Worm (Caenorhabditis elegans) whole organism, L4/young adult: ENCODE results near the gene srab-11.

ENCODE experiments used
- dao-5 ChIP-seq: sonication (generic microtip); optimal IDR thresholded peaks from 2 replicates; lab custom pipeline; 2016; ENCODE audit warnings: missing genotype, missing genetic modification characterization, moderate library complexity, missing compliant biosample characterization
- him-1 ChIP-seq: sonication (generic microtip); optimal IDR thresholded peaks from 2 replicates; lab custom pipeline; 2016; ENCODE audit warnings: missing genotype, missing genetic modification reagents, missing genetic modification characterization, missing compliant biosample characterization

DNA sequence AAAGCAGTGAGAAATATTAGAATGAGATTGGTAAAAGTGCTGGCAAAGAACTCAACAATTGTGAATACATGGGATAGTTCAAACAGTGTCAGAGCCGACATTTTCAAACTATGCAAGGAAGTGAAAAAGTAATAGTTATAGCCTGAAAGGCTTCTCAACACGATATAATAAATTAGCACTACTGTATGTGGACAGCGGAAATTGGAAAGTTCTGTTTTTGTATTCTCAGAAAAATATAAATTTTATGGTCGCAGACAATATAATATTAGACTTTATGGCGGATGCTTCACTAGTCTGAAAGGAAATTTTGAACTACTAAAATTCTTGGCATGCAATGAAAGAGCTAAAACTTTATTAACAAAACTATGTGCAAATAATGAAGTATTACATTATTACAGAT is 41.0 kb downstream of the srab-11 start, which contains the start of gene str-69:
- TF ChIP-seq him-1 (tag; lab: Kevin White, UChicago) (no peak), dao-5 (tag; lab: Kevin White, UChicago) (no peak)
